Worm (Caenorhabditis elegans): ENCODE measurements around the gene C06C3.3.
A peak's percentile ranks its signal among the peaks of the same experiment; 100 is the strongest.

The C06C3.3 gene

ce11 chrII:9416381-9417276, 44.3 kb upstream of the C06C3.3 start, which contains the start of the genes gss-1 and chch-3 (continued):
- TF ChIP-seq efl-1 (optimal IDR thresholded peaks at IDR 0.05) (peak; percentile 68 to 77), efl-1 (GFP tag; optimal IDR thresholded peaks at IDR 0.05 in 1 of 2) (peak; percentile 70 to 96), mab-9 (GFP tag; IDR thresholded peaks at IDR 0.05) (no peak), pag-3 (tag; optimal IDR thresholded peaks at IDR 0.05; ENCODE audit: borderline replicate concordance, insufficient read depth) (no peak), sptf-1 (tag; optimal IDR thresholded peaks at IDR 0.05) (no peak), jun-1 (tag; optimal IDR thresholded peaks at IDR 0.05) (no peak), zip-4 (GFP tag; optimal IDR thresholded peaks at IDR 0.05) (no peak), blmp-1 (tag; optimal IDR thresholded peaks at IDR 0.05) (peak; percentile 45), lin-39 (tag; optimal IDR thresholded peaks at IDR 0.05) (peak; percentile 49), skn-1 (tag; optimal IDR thresholded peaks at IDR 0.05) (peak; percentile 68), unc-86 (tag; optimal IDR thresholded peaks at IDR 0.05) (peak; percentile 21), fos-1 (tag; optimal IDR thresholded peaks at IDR 0.05) (no peak), lsy-2 (tag; optimal IDR thresholded peaks at IDR 0.05) (peak; percentile 71 to 84), snpc-4 (tag; optimal IDR thresholded peaks at IDR 0.05) (peak; percentile 46), ceh-88 (GFP tag; IDR thresholded peaks at IDR 0.05) (no peak), ztf-4 (tag; optimal IDR thresholded peaks at IDR 0.05) (no peak), snu-23 (GFP tag; optimal IDR thresholded peaks at IDR 0.05) (peak; percentile 74), lin-14 (GFP tag; optimal IDR thresholded peaks at IDR 0.05) (peak; percentile 81), ceh-63 (GFP tag; optimal IDR thresholded peaks at IDR 0.05) (no peak), lir-3 (tag; optimal IDR thresholded peaks at IDR 0.05; ENCODE audit: poor library complexity) (no peak), swsn-7 (tag; optimal IDR thresholded peaks at IDR 0.05) (peak; percentile 66), aly-2 (tag; optimal IDR thresholded peaks at IDR 0.05) (peak; percentile 22), isw-1 (GFP tag; IDR thresholded peaks at IDR 0.05) (peak; percentile 63), nhr-11 (tag; optimal IDR thresholded peaks at IDR 0.05) (peak; percentile 61), fkh-4 (tag; optimal IDR thresholded peaks at IDR 0.05; ENCODE audit: borderline replicate concordance) (no peak), nhr-77 (tag; optimal IDR thresholded peaks at IDR 0.05) (peak; percentile 7), nhr-28 (tag; optimal IDR thresholded peaks at IDR 0.05) (no peak), egl-13 (tag; optimal IDR thresholded peaks at IDR 0.05) (peak; percentile 33), fkh-10 (GFP tag; optimal IDR thresholded peaks at IDR 0.05) (no peak), unc-130 (tag; optimal IDR thresholded peaks at IDR 0.05) (peak; percentile 39), mdl-1 (tag; optimal IDR thresholded peaks at IDR 0.05) (peak in 1 of 2 experiments; percentile 63), lin-13 (GFP tag; optimal IDR thresholded peaks at IDR 0.05) (peak; percentile 42), sox-4 (tag; optimal IDR thresholded peaks at IDR 0.05) (no peak), irx-1 (tag; optimal IDR thresholded peaks at IDR 0.05) (no peak), lin-35 (GFP tag; optimal IDR thresholded peaks at IDR 0.05) (peak; percentile 75 to 81), zag-1 (tag; optimal IDR thresholded peaks at IDR 0.05) (no peak), nhr-47 (tag; optimal IDR thresholded peaks at IDR 0.05) (peak; percentile 74), tlp-1 (tag; optimal IDR thresholded peaks at IDR 0.05) (no peak), fkh-8 (tag; optimal IDR thresholded peaks at IDR 0.05) (peak; percentile 42), nhr-84 (tag; optimal IDR thresholded peaks at IDR 0.05) (no peak), pqm-1 (tag; optimal IDR thresholded peaks at IDR 0.05) (no peak), unc-30 (tag; optimal IDR thresholded peaks at IDR 0.05) (no peak), nhr-237 (tag; optimal IDR thresholded peaks at IDR 0.05) (no peak), Y116A8C.19 (tag; optimal IDR thresholded peaks at IDR 0.05; ENCODE audit: borderline replicate concordance) (no peak), lin-15B (tag; optimal IDR thresholded peaks at IDR 0.05) (peak; percentile 48), sup-37 (GFP tag; optimal IDR thresholded peaks at IDR 0.05) (no peak), nhr-76 (tag; optimal IDR thresholded peaks at IDR 0.05) (no peak), unc-98 (GFP tag; IDR thresholded peaks at IDR 0.05) (no peak), xbp-1 (tag; optimal IDR thresholded peaks at IDR 0.05) (peak; percentile 65), egl-27 (tag; optimal IDR thresholded peaks at IDR 0.05) (no peak), unc-62 (GFP tag; optimal IDR thresholded peaks at IDR 0.05) (no peak), ces-1 (GFP tag; optimal IDR thresholded peaks at IDR 0.05) (no peak)

All from whole organism, L1 larva.